Worm (Caenorhabditis elegans) whole organism, L4 larva: ENCODE results near the gene blos-8.

Experiments used
- T20F7.1 ChIP-seq: fragments of 200-800 bp; sonication (Bioruptor generic); optimal IDR thresholded peaks from 2 replicates; lab custom pipeline; 2018; ENCODE audit warnings: mild to moderate bottlenecking, missing genetic modification characterization, missing compliant biosample characterization
- Y48G9A.11 ChIP-seq: fragments of 200-800 bp; sonication (Bioruptor generic); IDR thresholded peaks from 2 replicates; pipeline ENCODE4 v1.3.6; 2022; ENCODE audit warnings: missing genetic modification reagents, missing genetic modification characterization, missing compliant biosample characterization
- aha-1 ChIP-seq: fragments of 150-350 bp; peaks from one replicate; lab custom pipeline; 2014; ENCODE audit warnings: missing biosample characterization, missing genetic modification characterization
- cey-2 ChIP-seq: sonication (generic microtip); optimal IDR thresholded peaks from 3 replicates; lab custom pipeline; 2017; ENCODE audit warnings: missing genetic modification characterization, mild to moderate bottlenecking, missing compliant biosample characterization, antibody characterized with exemption, borderline replicate concordance; ENCODE audit not compliant: insufficient read depth
- daf-12 ChIP-seq: fragments of 150-350 bp; optimal IDR thresholded peaks from 2 replicates; lab custom pipeline; 2014; ENCODE audit warnings: missing biosample characterization, missing genetic modification reagents, missing genetic modification characterization
- fkh-10 ChIP-seq: fragments of 150-350 bp; optimal IDR thresholded peaks from 2 replicates; lab custom pipeline; 2014; ENCODE audit warnings: missing biosample characterization, missing genetic modification reagents, missing genetic modification characterization
- gei-8 ChIP-seq: fragments of 200-800 bp; sonication (Bioruptor generic); optimal IDR thresholded peaks from 2 replicates; lab custom pipeline; 2018; ENCODE audit warnings: mild to moderate bottlenecking, missing genetic modification characterization, missing compliant biosample characterization
- hlh-11 ChIP-seq: fragments of 200-800 bp; sonication (Bioruptor generic); optimal IDR thresholded peaks from 2 replicates; lab custom pipeline; 2018; ENCODE audit warnings: mild to moderate bottlenecking, missing genetic modification characterization, missing compliant biosample characterization
- hlh-30 ChIP-seq: sonication (generic microtip); optimal IDR thresholded peaks from 2 replicates; lab custom pipeline; 2017; ENCODE audit warnings: antibody characterized with exemption, mild to moderate bottlenecking, missing genetic modification characterization, missing compliant biosample characterization; ENCODE audit not compliant: insufficient read depth
- mep-1 ChIP-seq: fragments of 150-350 bp; sonication (generic microtip); optimal IDR thresholded peaks from 3 replicates; lab custom pipeline; 2014; ENCODE audit warnings: missing biosample characterization, missing genetic modification characterization
- mes-2 ChIP-seq: sonication (generic microtip); optimal IDR thresholded peaks from 2 replicates; lab custom pipeline; 2016; ENCODE audit warnings: missing genotype, mild to moderate bottlenecking, missing genetic modification characterization, missing compliant biosample characterization; ENCODE audit not compliant: poor library complexity, severe bottlenecking
- mxl-3 ChIP-seq: fragments of 200-800 bp; sonication (Bioruptor generic); optimal IDR thresholded peaks from 2 replicates; lab custom pipeline; 2018; ENCODE audit warnings: mild to moderate bottlenecking, missing genetic modification characterization, missing compliant biosample characterization
- nhr-111 ChIP-seq: fragments of 200-800 bp; sonication (Bioruptor generic); optimal IDR thresholded peaks from 2 replicates; lab custom pipeline; 2018; ENCODE audit warnings: mild to moderate bottlenecking, missing genetic modification characterization, missing compliant biosample characterization
- nhr-25 ChIP-seq: sonication (generic microtip); optimal IDR thresholded peaks from 2 replicates; lab custom pipeline; 2017; ENCODE audit warnings: missing genetic modification characterization, mild to moderate bottlenecking, missing compliant biosample characterization, antibody characterized with exemption, moderate library complexity, borderline replicate concordance; ENCODE audit not compliant: insufficient read depth
- nhr-28 ChIP-seq: fragments of 150-350 bp; optimal IDR thresholded peaks from 2 replicates; lab custom pipeline; 2014; ENCODE audit warnings: missing biosample characterization, missing genetic modification characterization
- set-16 ChIP-seq: fragments of 200-800 bp; sonication (Bioruptor generic); IDR thresholded peaks from 2 replicates; pipeline ENCODE4 v1.3.6; 2022; ENCODE audit warnings: missing genetic modification reagents, missing genetic modification characterization, missing compliant biosample characterization
- zfp-2 ChIP-seq: sonication (generic microtip); optimal IDR thresholded peaks from 2 replicates; lab custom pipeline; 2016; ENCODE audit warnings: mild to moderate bottlenecking, missing genetic modification characterization, missing compliant biosample characterization
- zfp-3 ChIP-seq: fragments of 200-800 bp; sonication (Bioruptor generic); conservative IDR thresholded peaks from 2 replicates; pipeline ENCODE4 v1.3.6; 2022; ENCODE audit warnings: missing genetic modification reagents, missing genetic modification characterization, missing compliant biosample characterization
- ztf-11 ChIP-seq: fragments of 150-350 bp; optimal IDR thresholded peaks from 2 replicates; lab custom pipeline; 2014; ENCODE audit warnings: missing biosample characterization, missing genetic modification characterization

The blos-8 gene

DNA sequence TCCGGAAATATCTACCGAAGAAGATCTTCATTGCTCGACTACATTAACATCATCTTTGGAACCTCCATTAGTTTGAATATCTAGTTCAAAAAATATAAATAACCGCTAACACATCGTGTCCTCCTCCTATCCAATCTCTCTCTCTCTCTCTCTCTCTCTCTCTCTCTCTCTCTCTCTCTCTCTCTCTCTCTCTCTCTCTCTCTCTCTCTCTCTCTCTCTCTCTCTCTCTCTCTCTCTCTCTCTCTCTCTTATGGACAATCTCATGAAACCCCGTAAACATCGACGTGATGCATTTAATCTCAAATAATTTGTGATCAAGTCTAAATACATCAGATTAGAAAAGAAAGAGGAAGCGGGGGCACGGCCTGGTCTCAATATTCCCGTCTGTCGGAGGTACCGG is 48.7 kb downstream of the blos-8 start:
- no peak for TF ChIP-seq T20F7.1 (GFP tag; lab: Kevin White, UChicago)
- TF ChIP-seq zfp-2: no peak
- no peak for TF ChIP-seq fkh-10 (GFP tag; lab: Kevin White, UChicago)
- TF ChIP-seq cey-2 (tag; lab: Kevin White, UChicago): no peak
- TF ChIP-seq hlh-30 (tag; lab: Kevin White, UChicago): peak; percentile 39
- peak; percentile 68; the same call in 1 of the 2 replicates for TF ChIP-seq set-16
- no peak for TF ChIP-seq daf-12 (tag; lab: Kevin White, UChicago)
- no peak for TF ChIP-seq nhr-111 (GFP tag; lab: Kevin White, UChicago)
- TF ChIP-seq gei-8: no peak
- no peak for TF ChIP-seq Y48G9A.11 (GFP tag; lab: Robert Waterston, UW)
- TF ChIP-seq nhr-28: peak; percentile 8
- no peak for TF ChIP-seq ztf-11 (tag; lab: Kevin White, UChicago)

DNA sequence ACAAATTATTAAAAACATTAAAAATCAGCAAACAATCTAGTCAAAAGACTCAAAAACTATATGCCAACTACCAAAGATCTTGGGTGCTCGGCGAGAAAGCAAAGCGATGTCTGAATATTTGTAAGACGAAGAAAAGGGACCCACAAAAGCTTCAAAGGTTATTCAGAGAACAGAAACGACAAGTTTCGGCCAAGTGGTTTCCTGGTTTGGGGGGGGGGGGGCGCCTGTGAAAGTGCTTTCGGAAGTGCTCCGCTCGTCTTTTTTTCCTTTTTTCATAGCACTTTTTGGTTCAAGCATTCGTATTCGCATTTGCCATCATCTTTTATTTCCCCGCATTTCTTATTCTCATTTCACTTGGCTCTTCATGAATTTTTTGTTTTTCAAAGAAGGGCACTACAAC is 49.5 kb downstream of the blos-8 start:
- TF ChIP-seq zfp-3 (no peak), fkh-10 (GFP tag; lab: Kevin White, UChicago) (peak; percentile 12)

ce11 chrX:15380437-15380836 is 50.6 kb downstream of the blos-8 start:
- TF ChIP-seq nhr-25 (tag; lab: Kevin White, UChicago) (no peak), aha-1 (tag; lab: Kevin White, UChicago) (peak; percentile 43), mxl-3 (peak; percentile 45), zfp-2 (no peak), mep-1 (tag; lab: Kevin White, UChicago) (no peak), mes-2 (tag; lab: Kevin White, UChicago) (no peak), hlh-11 (tag; lab: Kevin White, UChicago) (peak; percentile 32), nhr-28 (peak; percentile 15)
